Fruit fly (Drosophila melanogaster): ENCODE data around the gene Taf7.

Taf7 gene

DNA sequence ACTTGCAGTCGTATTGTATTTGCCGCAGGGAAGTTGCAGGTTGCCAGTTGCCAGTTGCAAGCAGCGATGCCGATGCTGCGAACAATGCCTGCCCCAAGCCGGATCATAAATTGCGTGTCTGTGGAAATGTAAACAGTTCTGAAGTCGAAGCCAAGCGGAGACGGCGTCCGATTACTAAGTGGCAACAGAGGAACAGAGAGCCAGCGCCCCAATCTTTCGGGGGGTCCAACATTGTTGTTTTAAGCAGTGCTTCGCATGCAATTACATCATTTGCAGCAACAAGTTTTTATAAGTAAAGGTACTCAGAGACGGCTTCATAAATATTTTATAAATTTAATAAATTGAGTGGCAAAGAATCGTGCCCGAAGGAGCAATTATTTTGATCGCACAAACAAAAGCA, 47.3 kb downstream of the Taf7 start:
- peak; percentile 26 for TF ChIP-seq sens (GFP tag)
- no peak for TF ChIP-seq CG10366 (GFP tag; IDR thresholded peaks at IDR 0.05)
- TF ChIP-seq cad (GFP tag; optimal IDR thresholded peaks at IDR 0.05), result peak; percentile 23

- TF ChIP-seq CG4707 (GFP tag; optimal IDR thresholded peaks at IDR 0.05), result no peak
Observed at dm6 chr3R:7957008-7957407, 49.9 kb downstream of the Taf7 start.

Measured in whole organism, embryonic.